Fruit fly (Drosophila melanogaster) whole organism, wandering third instar larva: Measurements from ENCODE around the gene dikar.

ENCODE experiments used
- CG32264 ChIP-seq: fragments of 200-800 bp; sonication (Bioruptor generic); optimal IDR thresholded peaks from 2 replicates; lab custom pipeline; 2016; ENCODE audit warnings: missing biosample characterization, missing genetic modification characterization
- CG9705 ChIP-seq: fragments of 200-800 bp; sonication (Bioruptor generic); optimal IDR thresholded peaks from 2 replicates; lab custom pipeline; 2018; ENCODE audit warnings: missing biosample characterization, mild to moderate bottlenecking, missing genetic modification characterization
- Dfd ChIP-seq: fragments of >200 bp; optimal IDR thresholded peaks from 2 replicates; lab custom pipeline; 2017; ENCODE audit warnings: missing biosample characterization, missing genetic modification characterization
- Dif ChIP-seq: fragments of 200-275, 200-300 bp; sonication (Bioruptor generic); optimal IDR thresholded peaks from 2 replicates; lab custom pipeline; 2018; ENCODE audit warnings: missing biosample characterization, missing genetic modification characterization; ENCODE audit not compliant: partially characterized antibody
- HLH106 ChIP-seq: fragments of 200-800 bp; optimal IDR thresholded peaks from 3 replicates; lab custom pipeline; 2019; ENCODE audit warnings: missing biosample characterization, mild to moderate bottlenecking, missing genetic modification characterization, moderate library complexity
- Hr78 ChIP-seq: fragments of >200 bp; optimal IDR thresholded peaks from 2 replicates; lab custom pipeline; 2017; ENCODE audit warnings: missing biosample characterization, missing genetic modification characterization
- Hr83 ChIP-seq: fragments of 200-300 bp; sonication (Bioruptor generic); optimal IDR thresholded peaks from 2 replicates; lab custom pipeline; 2016; ENCODE audit warnings: missing biosample characterization, mild to moderate bottlenecking, missing genetic modification characterization, moderate library complexity; ENCODE audit not compliant: poor library complexity, severe bottlenecking
- Jra ChIP-seq: sonication (Bioruptor generic); optimal IDR thresholded peaks from 2 replicates; lab custom pipeline; 2016; ENCODE audit warnings: missing biosample characterization, missing genetic modification characterization
- Mio ChIP-seq: sonication (Bioruptor generic); optimal IDR thresholded peaks from 2 replicates; lab custom pipeline; 2016; ENCODE audit warnings: missing biosample characterization, missing genetic modification characterization
- Myc ChIP-seq: fragments of >200 bp; optimal IDR thresholded peaks from 2 replicates; lab custom pipeline; 2017
- N ChIP-seq: fragments of >200 bp; optimal IDR thresholded peaks from 2 replicates; lab custom pipeline; 2018; ENCODE audit warnings: missing biosample characterization, missing external identifiers, missing genetic modification characterization
- OdsH ChIP-seq: fragments of 200-800 bp; sonication (Bioruptor generic); optimal IDR thresholded peaks from 2 replicates; lab custom pipeline; 2016; ENCODE audit warnings: missing biosample characterization, mild to moderate bottlenecking, missing genetic modification characterization
- br ChIP-seq: fragments of 200-800 bp; sonication (Bioruptor generic); optimal IDR thresholded peaks from 2 replicates; lab custom pipeline; 2016; ENCODE audit warnings: missing biosample characterization, missing genetic modification characterization
- brk ChIP-seq: fragments of 200-800 bp; sonication (Bioruptor generic); optimal IDR thresholded peaks from 2 replicates; lab custom pipeline; 2016; ENCODE audit warnings: missing biosample characterization, mild to moderate bottlenecking, missing genetic modification characterization
- dl ChIP-seq, 2 experiments: fragments of 175-275, 200-275 bp in 1 of 2; fragments of 200-275 bp in 1 of 2; sonication (Bioruptor generic); optimal IDR thresholded peaks; lab custom pipeline; 2018; ENCODE audit warnings: mild to moderate bottlenecking in 2 of 2, missing biosample characterization in 2 of 2, missing genetic modification characterization in 2 of 2, moderate library complexity in 2 of 2; ENCODE audit not compliant: partially characterized antibody in 2 of 2, insufficient read depth in 1 of 2
- dmrt93B ChIP-seq: fragments of 200-800 bp; sonication (Bioruptor generic); optimal IDR thresholded peaks from 2 replicates; lab custom pipeline; 2018; ENCODE audit warnings: missing biosample characterization, mild to moderate bottlenecking, missing genetic modification characterization
- dsf ChIP-seq: sonication (Bioruptor generic); optimal IDR thresholded peaks from 2 replicates; lab custom pipeline; 2016; ENCODE audit warnings: missing biosample characterization, missing genetic modification characterization, borderline replicate concordance
- ey ChIP-seq: fragments of 200-800 bp; sonication (Bioruptor generic); optimal IDR thresholded peaks from 2 replicates; lab custom pipeline; 2016; ENCODE audit warnings: missing biosample characterization, missing genetic modification characterization
- foxo ChIP-seq, 2 experiments: fragments of 200-800 bp; sonication (Bioruptor generic); optimal IDR thresholded peaks; 2 replicates in 1 of 2; 3 replicates in 1 of 2; lab custom pipeline; 2016 to 2017; ENCODE audit warnings: missing biosample characterization in 2 of 2, missing genetic modification characterization in 2 of 2
- fru ChIP-seq: fragments of 200-800 bp; sonication (Bioruptor generic); optimal IDR thresholded peaks from 3 replicates; lab custom pipeline; 2016; ENCODE audit warnings: missing biosample characterization, mild to moderate bottlenecking, missing genetic modification characterization
- h ChIP-seq: fragments of 200-800 bp; sonication (Bioruptor generic); optimal IDR thresholded peaks from 3 replicates; lab custom pipeline; 2016; ENCODE audit warnings: missing biosample characterization, mild to moderate bottlenecking, missing genetic modification characterization
- jim ChIP-seq: fragments of 175-275, 200-325 bp; sonication (Bioruptor generic); optimal IDR thresholded peaks from 2 replicates; lab custom pipeline; 2016; ENCODE audit warnings: missing biosample characterization, mild to moderate bottlenecking, missing genetic modification characterization
- lola ChIP-seq: fragments of >200 bp; optimal IDR thresholded peaks from 2 replicates; lab custom pipeline; 2017; ENCODE audit warnings: missing biosample characterization, missing genetic modification characterization
- pan ChIP-seq: fragments of >200 bp; optimal IDR thresholded peaks from 2 replicates; lab custom pipeline; 2017
- psq ChIP-seq: fragments of 200-800 bp; sonication (Bioruptor generic); optimal IDR thresholded peaks from 3 replicates; lab custom pipeline; 2017; ENCODE audit warnings: missing biosample characterization, mild to moderate bottlenecking, missing genetic modification characterization, moderate library complexity
- rgr ChIP-seq: fragments of 200-800 bp; sonication (Bioruptor generic); optimal IDR thresholded peaks from 3 replicates; lab custom pipeline; 2016; ENCODE audit warnings: missing biosample characterization, mild to moderate bottlenecking, missing genetic modification characterization
- sage ChIP-seq: fragments of 200-800 bp; sonication (Bioruptor generic); optimal IDR thresholded peaks from 2 replicates; lab custom pipeline; 2016; ENCODE audit warnings: missing biosample characterization, mild to moderate bottlenecking, missing genetic modification characterization
- tai ChIP-seq: sonication (Bioruptor generic); optimal IDR thresholded peaks from 2 replicates; lab custom pipeline; 2016; ENCODE audit warnings: missing biosample characterization, missing genetic modification characterization
- usp ChIP-seq: fragments of >200 bp; optimal IDR thresholded peaks from 2 replicates; lab custom pipeline; 2017; ENCODE audit warnings: missing biosample characterization, missing genetic modification characterization
- woc ChIP-seq: sonication (Bioruptor generic); optimal IDR thresholded peaks from 2 replicates; lab custom pipeline; 2016; ENCODE audit warnings: missing biosample characterization, mild to moderate bottlenecking, missing genetic modification characterization

Gene dikar

DNA sequence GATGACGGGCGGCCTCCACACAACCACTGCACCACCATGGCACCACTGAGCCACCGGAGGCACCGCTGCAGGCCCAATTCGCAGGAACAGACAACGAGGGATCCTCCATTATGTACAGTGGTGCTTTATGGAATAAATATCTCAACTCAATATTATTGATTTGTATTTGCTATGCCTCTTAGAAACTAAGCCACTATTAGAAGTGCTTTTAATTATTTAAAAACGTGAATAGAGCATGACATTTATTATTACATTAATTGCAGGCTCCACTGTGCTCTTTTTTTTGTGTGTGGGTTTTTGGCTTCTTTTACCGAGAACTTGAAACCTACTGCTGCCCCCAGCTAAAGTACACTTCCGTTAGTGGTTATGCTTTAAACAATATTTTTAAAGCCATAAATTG lies 28.2 kb upstream of the dikar start (continued):
- peak; percentile 65 for TF ChIP-seq ey (GFP tag; lab: Kevin White, UChicago)

- no peak for TF ChIP-seq dmrt93B (GFP tag; lab: Kevin White, UChicago)
- no peak for TF ChIP-seq HLH106 (tag; lab: Kevin White, UChicago)
- TF ChIP-seq dsf (GFP tag; lab: Kevin White, UChicago) = no peak
- TF ChIP-seq dl (GFP tag; optimal IDR thresholded peaks at IDR 0.05; lab: Kevin White, UChicago; ENCODE audit: insufficient read depth in 1 of 2, partially characterized antibody in 2 of 2) = no peak
Measured at dm6 chr3L:6767153-6767552, 24.2 kb upstream of the dikar start.

- TF ChIP-seq psq (no peak), brk (GFP tag; lab: Kevin White, UChicago) (no peak), Dfd (no peak), br (no peak), woc (GFP tag; lab: Kevin White, UChicago) (no peak), Hr83 (GFP tag; lab: Kevin White, UChicago) (no peak), Jra (GFP tag; lab: Kevin White, UChicago) (no peak), OdsH (GFP tag; lab: Kevin White, UChicago) (no peak)
Measured at dm6 chr3L:6764535-6765187, 21.7 kb upstream of the dikar start.

dm6 chr3L:6763836-6764235 lies 20.9 kb upstream of the dikar start:
- TF ChIP-seq usp (GFP tag; lab: Kevin White, UChicago) (no peak), pan (no peak), N (no peak), fru (GFP tag; lab: Kevin White, UChicago) (no peak), tai (GFP tag; lab: Kevin White, UChicago) (no peak), h (GFP tag; lab: Kevin White, UChicago) (no peak)

DNA sequence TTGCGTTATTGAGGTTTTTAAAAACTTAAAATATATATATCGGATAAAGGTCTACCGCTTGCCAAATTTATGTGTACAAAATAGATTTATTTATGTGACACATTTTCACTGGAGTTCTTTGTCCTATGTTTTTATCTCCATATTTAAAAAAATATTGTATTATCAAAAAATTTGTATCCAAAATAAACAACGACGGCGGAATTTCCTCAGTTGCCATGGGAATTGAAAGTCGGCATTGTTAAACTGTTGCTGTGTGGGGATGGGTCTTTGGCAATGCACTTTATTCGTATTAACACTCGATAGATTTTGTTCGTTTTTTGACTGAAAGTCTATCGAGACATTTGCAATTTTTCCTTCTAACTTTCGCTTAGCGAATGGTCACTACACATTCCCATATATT lies 20.2 kb upstream of the dikar start, which contains the start of gene Rsph3:
TSS of gene Rsph3 (minus strand) at position 101 of the 400 bp plus-strand sequence.
- no peak for TF ChIP-seq Hr78 (GFP tag; lab: Kevin White, UChicago)
- no peak for TF ChIP-seq dmrt93B (GFP tag; lab: Kevin White, UChicago)
- no peak for TF ChIP-seq foxo (GFP tag; optimal IDR thresholded peaks at IDR 0.05; lab: Kevin White, UChicago)
- TF ChIP-seq Jra (GFP tag; lab: Kevin White, UChicago) = no peak
- no peak for TF ChIP-seq CG32264 (GFP tag; lab: Kevin White, UChicago)
- no peak for TF ChIP-seq lola
- TF ChIP-seq dsf (GFP tag; lab: Kevin White, UChicago) = no peak
- TF ChIP-seq jim (GFP tag; lab: Kevin White, UChicago) = no peak
- TF ChIP-seq ey (GFP tag; lab: Kevin White, UChicago) = no peak
- TF ChIP-seq Mio (GFP tag; lab: Kevin White, UChicago) = no peak
- TF ChIP-seq CG9705 (GFP tag; lab: Kevin White, UChicago) = no peak
- TF ChIP-seq rgr (GFP tag; lab: Kevin White, UChicago) = no peak
- TF ChIP-seq Dif (GFP tag; lab: Kevin White, UChicago) = no peak
- no peak for TF ChIP-seq pan
- no peak for TF ChIP-seq tai (GFP tag; lab: Kevin White, UChicago)
- TF ChIP-seq Dfd = no peak
- no peak for TF ChIP-seq OdsH (GFP tag; lab: Kevin White, UChicago)
- no peak for TF ChIP-seq sage
- no peak for TF ChIP-seq Myc (lab: Kevin White, UChicago)

- TF ChIP-seq Dfd = no peak
- TF ChIP-seq Myc (lab: Kevin White, UChicago) = peak; percentile 18
Measured at dm6 chr3L:6756197-6756736, 13.3 kb upstream of the dikar start, which contains the start of gene Ist1. Ist1 (minus strand) TSS chr3L:6756497.
